Worm (Caenorhabditis elegans): ENCODE results near the gene tmem-17.

tmem-17 gene

ce11 chrIII:7069981-7070380, at the start of gene tmem-17:
Gene tmem-17 (plus strand): TSS chrIII:7070281.
- no peak for TF ChIP-seq ceh-24 (tag; optimal IDR thresholded peaks at IDR 0.05)
- no peak for TF ChIP-seq unc-86 (tag; optimal IDR thresholded peaks at IDR 0.05)

DNA sequence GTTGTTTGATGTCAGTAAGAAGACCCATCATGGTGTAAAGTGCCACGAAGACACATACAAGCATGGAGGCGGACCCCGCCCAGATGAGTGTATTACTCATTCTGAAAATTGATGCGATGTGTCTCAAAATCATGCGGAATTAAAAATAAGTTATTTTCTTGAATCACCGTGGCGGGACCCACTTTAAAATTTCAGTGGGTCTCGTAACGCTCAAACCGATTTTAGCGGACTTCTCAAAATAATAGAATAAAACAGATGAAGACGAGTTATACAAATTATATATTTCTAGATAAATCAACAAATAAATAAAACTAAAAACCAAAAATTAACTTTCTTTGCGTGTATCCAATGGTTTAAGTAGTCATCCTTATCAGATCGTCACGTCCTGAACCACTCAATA, 49.6 kb upstream of the tmem-17 start, which contains the start of gene col-8:
col-8 (minus strand) TSS at position 101 of the 400 bp plus-strand sequence.
- TF ChIP-seq ceh-14 (tag; optimal IDR thresholded peaks at IDR 0.05), result no peak
- no peak for TF ChIP-seq fax-1 (tag; optimal IDR thresholded peaks at IDR 0.05)
- no peak for TF ChIP-seq ama-1 (optimal IDR thresholded peaks at IDR 0.05)
- no peak for TF ChIP-seq gmeb-2 (tag; optimal IDR thresholded peaks at IDR 0.05)
- TF ChIP-seq lim-6 (tag; optimal IDR thresholded peaks at IDR 0.05), result no peak
- no peak for TF ChIP-seq ttx-3 (tag; optimal IDR thresholded peaks at IDR 0.05)
- TF ChIP-seq sox-4 (tag; optimal IDR thresholded peaks at IDR 0.05), result no peak
- no peak for TF ChIP-seq pat-9 (tag; optimal IDR thresholded peaks at IDR 0.05)
- no peak for TF ChIP-seq sdc-2 (tag; optimal IDR thresholded peaks at IDR 0.05)
- TF ChIP-seq pax-1 (tag; optimal IDR thresholded peaks at IDR 0.05), result no peak

- TF ChIP-seq ceh-6 (GFP tag; optimal IDR thresholded peaks at IDR 0.05) (no peak), ceh-48 (tag; optimal IDR thresholded peaks at IDR 0.05) (peak; percentile 6), ceh-22 (tag; optimal IDR thresholded peaks at IDR 0.05) (no peak), unc-55 (GFP tag; optimal IDR thresholded peaks at IDR 0.05) (no peak), ceh-34 (tag; optimal IDR thresholded peaks at IDR 0.05) (no peak), pat-9 (tag; optimal IDR thresholded peaks at IDR 0.05) (no peak), fax-1 (tag; optimal IDR thresholded peaks at IDR 0.05) (no peak), nfya-1 (tag; optimal IDR thresholded peaks at IDR 0.05) (peak; percentile 37), unc-42 (tag; optimal IDR thresholded peaks at IDR 0.05) (peak; percentile 85), ceh-9 (tag; optimal IDR thresholded peaks at IDR 0.05) (no peak), pax-1 (tag; optimal IDR thresholded peaks at IDR 0.05) (no peak)
Measured at ce11 chrIII:7021156-7021637, 48.9 kb upstream of the tmem-17 start, which contains the start of gene rfl-1. Gene rfl-1 (plus strand): TSS chrIII:7021206.

DNA sequence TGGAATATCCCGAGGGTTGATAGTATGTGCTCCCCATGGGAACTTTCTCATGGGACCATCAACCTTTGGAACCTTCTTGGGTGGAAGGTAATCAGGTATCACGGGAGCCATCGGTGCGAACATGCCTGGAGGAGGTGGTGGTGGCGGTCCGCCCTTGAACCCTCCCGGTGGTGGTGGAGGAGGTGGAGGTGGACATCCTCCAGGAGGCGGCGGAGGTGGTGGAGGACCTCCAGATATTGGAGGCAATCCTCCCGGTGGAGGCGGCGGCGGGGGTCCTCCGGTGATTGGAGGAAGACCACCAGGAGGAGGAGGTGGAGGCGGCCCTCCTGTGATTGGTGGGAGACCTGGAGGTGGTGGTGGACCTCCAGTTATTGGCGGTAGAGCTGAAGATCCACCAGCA, 44.2 kb upstream of the tmem-17 start:
- TF ChIP-seq nhr-11 (tag; optimal IDR thresholded peaks at IDR 0.05), result no peak
- no peak for TF ChIP-seq F13H6.1 (tag; optimal IDR thresholded peaks at IDR 0.05)
- TF ChIP-seq pax-1 (tag; optimal IDR thresholded peaks at IDR 0.05), result no peak
- no peak for TF ChIP-seq ceh-19 (GFP tag; optimal IDR thresholded peaks at IDR 0.05)
- TF ChIP-seq ceh-9 (tag; optimal IDR thresholded peaks at IDR 0.05), result no peak

- TF ChIP-seq tbx-2 (tag; optimal IDR thresholded peaks at IDR 0.05), result no peak
- no peak for TF ChIP-seq ceh-18 (tag; optimal IDR thresholded peaks at IDR 0.05)
- no peak for TF ChIP-seq ceh-24 (tag; optimal IDR thresholded peaks at IDR 0.05)
- TF ChIP-seq mec-3 (tag; optimal IDR thresholded peaks at IDR 0.05; ENCODE audit: borderline replicate concordance), result no peak
Measured at ce11 chrIII:7029105-7029504, 41.0 kb upstream of the tmem-17 start, which contains the start of gene cyk-1. Gene cyk-1 (minus strand): TSS chrIII:7029205.

DNA sequence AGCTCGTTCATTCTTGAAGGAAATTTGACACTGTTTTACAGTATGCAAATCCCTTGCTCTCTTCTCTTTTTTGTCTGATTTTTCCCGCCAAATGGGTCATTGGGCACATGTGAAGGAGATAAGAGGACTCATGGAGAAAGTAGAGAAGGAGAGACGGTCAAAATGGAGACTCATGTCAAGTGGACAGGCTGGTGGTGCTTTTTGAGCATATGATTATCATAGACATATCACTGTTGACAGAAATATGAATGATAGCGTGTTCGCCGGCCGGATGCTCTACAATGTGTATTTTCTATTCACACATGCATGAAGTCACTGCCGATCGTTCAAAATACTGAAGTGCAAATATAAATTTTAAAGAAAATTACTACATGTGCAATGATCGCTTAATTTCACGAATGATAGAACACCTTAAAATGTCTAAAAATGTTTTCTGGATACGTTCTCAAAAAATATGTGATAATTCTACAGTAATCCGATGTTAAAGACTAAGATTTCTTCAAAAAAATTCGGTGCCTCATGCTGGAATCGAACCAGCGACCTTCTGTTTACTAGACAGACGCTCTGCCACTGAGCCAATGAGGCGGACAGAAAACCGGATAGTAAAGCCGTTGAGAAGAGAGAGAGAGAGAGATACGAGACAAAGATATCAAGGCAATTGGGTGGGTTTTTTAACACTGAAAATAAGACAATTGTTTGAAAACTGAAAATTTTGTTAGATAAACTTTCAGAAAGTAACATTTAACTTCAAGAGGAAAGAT, 39.9 kb upstream of the tmem-17 start:
- peak; percentile 8 for TF ChIP-seq elt-2 (tag; optimal IDR thresholded peaks at IDR 0.05)
- TF ChIP-seq che-1 (tag; optimal IDR thresholded peaks at IDR 0.05), result peak; percentile 41
- TF ChIP-seq syd-9 (tag; optimal IDR thresholded peaks at IDR 0.05), result peak; percentile 25
- peak; percentile 34 for TF ChIP-seq sox-4 (tag; optimal IDR thresholded peaks at IDR 0.05)
- no peak for TF ChIP-seq T23F11.4 (GFP tag; optimal IDR thresholded peaks at IDR 0.05)
- no peak for TF ChIP-seq fkh-6 (tag; optimal IDR thresholded peaks at IDR 0.05)
- TF ChIP-seq fax-1 (tag; optimal IDR thresholded peaks at IDR 0.05), result no peak
- peak; percentile 45 for TF ChIP-seq dve-1 (tag; optimal IDR thresholded peaks at IDR 0.05)
- TF ChIP-seq ref-2 (tag; optimal IDR thresholded peaks at IDR 0.05), result peak; percentile 12
- TF ChIP-seq tbx-2 (tag; optimal IDR thresholded peaks at IDR 0.05), result peak; percentile 6
- peak; percentile 55 for TF ChIP-seq ttx-3 (tag; optimal IDR thresholded peaks at IDR 0.05)
- TF ChIP-seq nfya-1 (tag; optimal IDR thresholded peaks at IDR 0.05), result peak; percentile 38
- peak; percentile 42 for TF ChIP-seq lin-11 (tag; optimal IDR thresholded peaks at IDR 0.05)
- TF ChIP-seq nhr-232 (tag; optimal IDR thresholded peaks at IDR 0.05), result peak; percentile 35
- no peak for TF ChIP-seq K09A11.1 (tag; optimal IDR thresholded peaks at IDR 0.05; ENCODE audit: insufficient read depth)
- TF ChIP-seq unc-86 (tag; optimal IDR thresholded peaks at IDR 0.05), result peak; percentile 4
- no peak for TF ChIP-seq odd-2 (tag; optimal IDR thresholded peaks at IDR 0.05)
- TF ChIP-seq F13H6.1 (tag; optimal IDR thresholded peaks at IDR 0.05), result peak; percentile 10
- TF ChIP-seq ahr-1 (tag; optimal IDR thresholded peaks at IDR 0.05), result peak; percentile 17
- TF ChIP-seq ceh-34 (tag; optimal IDR thresholded peaks at IDR 0.05), result no peak
- no peak for TF ChIP-seq C08G9.2 (tag; optimal IDR thresholded peaks at IDR 0.05)

Measured in whole organism, late embryonic.